Fruit fly (Drosophila melanogaster) whole organism, wandering third instar larva: ENCODE results near the gene Ank.
A peak's percentile ranks its signal among the peaks of the same experiment; 100 is the strongest.

ENCODE experiments used
- Abd-B ChIP-seq: fragments of >200 bp; optimal IDR thresholded peaks from 2 replicates; lab custom pipeline; 2017; ENCODE audit warnings: missing biosample characterization, missing genetic modification characterization
- CG32264 ChIP-seq: fragments of 200-800 bp; sonication (Bioruptor generic); optimal IDR thresholded peaks from 2 replicates; lab custom pipeline; 2016; ENCODE audit warnings: missing biosample characterization, missing genetic modification characterization
- CG9705 ChIP-seq: fragments of 200-800 bp; sonication (Bioruptor generic); optimal IDR thresholded peaks from 2 replicates; lab custom pipeline; 2018; ENCODE audit warnings: missing biosample characterization, mild to moderate bottlenecking, missing genetic modification characterization
- Dfd ChIP-seq: fragments of >200 bp; optimal IDR thresholded peaks from 2 replicates; lab custom pipeline; 2017; ENCODE audit warnings: missing biosample characterization, missing genetic modification characterization
- Dif ChIP-seq: fragments of 200-275, 200-300 bp; sonication (Bioruptor generic); optimal IDR thresholded peaks from 2 replicates; lab custom pipeline; 2018; ENCODE audit warnings: missing biosample characterization, missing genetic modification characterization; ENCODE audit not compliant: partially characterized antibody
- GATAd ChIP-seq: sonication (Bioruptor generic); optimal IDR thresholded peaks from 2 replicates; lab custom pipeline; 2016; ENCODE audit warnings: missing biosample characterization, missing genetic modification characterization
- HLH106 ChIP-seq: fragments of 200-800 bp; optimal IDR thresholded peaks from 3 replicates; lab custom pipeline; 2019; ENCODE audit warnings: missing biosample characterization, mild to moderate bottlenecking, missing genetic modification characterization, moderate library complexity
- Hnf4 ChIP-seq: fragments of 200-800 bp; sonication (Bioruptor generic); optimal IDR thresholded peaks from 2 replicates; lab custom pipeline; 2016; ENCODE audit warnings: missing biosample characterization, mild to moderate bottlenecking, missing genetic modification characterization
- Hr83 ChIP-seq: fragments of 200-300 bp; sonication (Bioruptor generic); optimal IDR thresholded peaks from 2 replicates; lab custom pipeline; 2016; ENCODE audit warnings: missing biosample characterization, mild to moderate bottlenecking, missing genetic modification characterization, moderate library complexity; ENCODE audit not compliant: poor library complexity, severe bottlenecking
- Jra ChIP-seq: sonication (Bioruptor generic); optimal IDR thresholded peaks from 2 replicates; lab custom pipeline; 2016; ENCODE audit warnings: missing biosample characterization, missing genetic modification characterization
- Myc ChIP-seq: fragments of >200 bp; optimal IDR thresholded peaks from 2 replicates; lab custom pipeline; 2017
- N ChIP-seq: fragments of >200 bp; optimal IDR thresholded peaks from 2 replicates; lab custom pipeline; 2018; ENCODE audit warnings: missing biosample characterization, missing external identifiers, missing genetic modification characterization
- OdsH ChIP-seq: fragments of 200-800 bp; sonication (Bioruptor generic); optimal IDR thresholded peaks from 2 replicates; lab custom pipeline; 2016; ENCODE audit warnings: missing biosample characterization, mild to moderate bottlenecking, missing genetic modification characterization
- Rel ChIP-seq, 2 experiments: fragments of 200-800 bp; sonication (Bioruptor generic) in 1 of 2; optimal IDR thresholded peaks; 2 replicates in 1 of 2; 3 replicates in 1 of 2; lab custom pipeline; 2016 to 2019; ENCODE audit warnings: mild to moderate bottlenecking in 2 of 2, missing biosample characterization in 2 of 2, missing genetic modification characterization in 2 of 2, moderate library complexity in 1 of 2
- Vsx2 ChIP-seq: fragments of 200-300, 225-300 bp; sonication (Bioruptor generic); optimal IDR thresholded peaks from 2 replicates; lab custom pipeline; 2018; ENCODE audit warnings: missing biosample characterization, missing genetic modification characterization; ENCODE audit not compliant: partially characterized antibody
- brk ChIP-seq: fragments of 200-800 bp; sonication (Bioruptor generic); optimal IDR thresholded peaks from 2 replicates; lab custom pipeline; 2016; ENCODE audit warnings: missing biosample characterization, mild to moderate bottlenecking, missing genetic modification characterization
- dl ChIP-seq, 2 experiments: fragments of 175-275, 200-275 bp in 1 of 2; fragments of 200-275 bp in 1 of 2; sonication (Bioruptor generic); optimal IDR thresholded peaks; lab custom pipeline; 2018; ENCODE audit warnings: mild to moderate bottlenecking in 2 of 2, missing biosample characterization in 2 of 2, missing genetic modification characterization in 2 of 2, moderate library complexity in 2 of 2; ENCODE audit not compliant: partially characterized antibody in 2 of 2, insufficient read depth in 1 of 2
- dsf ChIP-seq: sonication (Bioruptor generic); optimal IDR thresholded peaks from 2 replicates; lab custom pipeline; 2016; ENCODE audit warnings: missing biosample characterization, missing genetic modification characterization, borderline replicate concordance
- ey ChIP-seq: fragments of 200-800 bp; sonication (Bioruptor generic); optimal IDR thresholded peaks from 2 replicates; lab custom pipeline; 2016; ENCODE audit warnings: missing biosample characterization, missing genetic modification characterization
- fru ChIP-seq: fragments of 200-800 bp; sonication (Bioruptor generic); optimal IDR thresholded peaks from 3 replicates; lab custom pipeline; 2016; ENCODE audit warnings: missing biosample characterization, mild to moderate bottlenecking, missing genetic modification characterization
- h ChIP-seq: fragments of 200-800 bp; sonication (Bioruptor generic); optimal IDR thresholded peaks from 3 replicates; lab custom pipeline; 2016; ENCODE audit warnings: missing biosample characterization, mild to moderate bottlenecking, missing genetic modification characterization
- jim ChIP-seq: fragments of 175-275, 200-325 bp; sonication (Bioruptor generic); optimal IDR thresholded peaks from 2 replicates; lab custom pipeline; 2016; ENCODE audit warnings: missing biosample characterization, mild to moderate bottlenecking, missing genetic modification characterization
- pan ChIP-seq: fragments of >200 bp; optimal IDR thresholded peaks from 2 replicates; lab custom pipeline; 2017
- rgr ChIP-seq: fragments of 200-800 bp; sonication (Bioruptor generic); optimal IDR thresholded peaks from 3 replicates; lab custom pipeline; 2016; ENCODE audit warnings: missing biosample characterization, mild to moderate bottlenecking, missing genetic modification characterization
- sage ChIP-seq: fragments of 200-800 bp; sonication (Bioruptor generic); optimal IDR thresholded peaks from 2 replicates; lab custom pipeline; 2016; ENCODE audit warnings: missing biosample characterization, mild to moderate bottlenecking, missing genetic modification characterization
- woc ChIP-seq: sonication (Bioruptor generic); optimal IDR thresholded peaks from 2 replicates; lab custom pipeline; 2016; ENCODE audit warnings: missing biosample characterization, mild to moderate bottlenecking, missing genetic modification characterization

Ank gene

dm6 chr4:150453-150852 lies 20.8 kb upstream of the Ank start, which contains the start of gene CG32006:
TSS of gene CG32006 (plus strand) at chr4:150764.
- TF ChIP-seq GATAd (GFP tag; lab: Kevin White, UChicago) = no peak
- TF ChIP-seq, all 38 proteins: peak for 0

- TF ChIP-seq sage (GFP tag; lab: Kevin White, UChicago) = no peak
- TF ChIP-seq CG32264 = no peak
- peak; percentile 92 for TF ChIP-seq Dfd (GFP tag; lab: Kevin White, UChicago)
- TF ChIP-seq Dif (GFP tag; lab: Kevin White, UChicago) = no peak
- no peak for TF ChIP-seq Hnf4 (GFP tag; lab: Kevin White, UChicago)
These were observed 19.5 kb upstream of the Ank start for dm6 chr4:149123-149522.

- TF ChIP-seq rgr (GFP tag; lab: Kevin White, UChicago) (no peak), Jra (GFP tag; lab: Kevin White, UChicago) (peak; percentile 14), woc (GFP tag; lab: Kevin White, UChicago) (peak; percentile 5)
These were observed 6.3 kb upstream of the Ank start for dm6 chr4:135953-136352.

- TF ChIP-seq Rel (GFP tag; optimal IDR thresholded peaks at IDR 0.05; lab: Kevin White, UChicago) = no peak
- TF ChIP-seq Rel (tag; optimal IDR thresholded peaks at IDR 0.05; lab: Kevin White, UChicago) = no peak
- TF ChIP-seq Jra (GFP tag; lab: Kevin White, UChicago) = no peak
- peak; percentile 36 for TF ChIP-seq Vsx2 (GFP tag; lab: Kevin White, UChicago)
- peak; percentile 6 for TF ChIP-seq h (GFP tag; lab: Kevin White, UChicago)
- TF ChIP-seq rgr (GFP tag; lab: Kevin White, UChicago) = peak; percentile 75
- no peak for TF ChIP-seq Abd-B
- peak; percentile 80 for TF ChIP-seq woc (GFP tag; lab: Kevin White, UChicago)
- peak; percentile 2 for TF ChIP-seq CG9705 (GFP tag; lab: Kevin White, UChicago)
- peak; percentile 53 for TF ChIP-seq N (GFP tag; lab: Kevin White, UChicago)
- TF ChIP-seq Dif (GFP tag; lab: Kevin White, UChicago) = no peak
- peak; percentile 31 for TF ChIP-seq brk
These were observed 2.4 kb upstream of the Ank start, which contains the start of gene anne for dm6 chr4:131958-132623. TSS of gene anne (plus strand) at chr4:132220.

- TF ChIP-seq OdsH (GFP tag; lab: Kevin White, UChicago) = no peak
- TF ChIP-seq Dfd (GFP tag; lab: Kevin White, UChicago) = peak; percentile 81
These were observed 1.3 kb upstream of the Ank start for dm6 chr4:130990-131389.

dm6 chr4:130558-130957 lies 909 bp upstream of the Ank start:
- TF ChIP-seq jim (GFP tag; lab: Kevin White, UChicago) = no peak
- TF ChIP-seq Hr83 = no peak
- TF ChIP-seq Jra (GFP tag; lab: Kevin White, UChicago) = no peak
- TF ChIP-seq sage (GFP tag; lab: Kevin White, UChicago) = no peak
- TF ChIP-seq HLH106 (tag; lab: Kevin White, UChicago) = no peak
- no peak for TF ChIP-seq fru
- no peak for TF ChIP-seq ey (GFP tag; lab: Kevin White, UChicago)
- no peak for TF ChIP-seq brk
- no peak for TF ChIP-seq Hnf4 (GFP tag; lab: Kevin White, UChicago)
- TF ChIP-seq woc (GFP tag; lab: Kevin White, UChicago) = no peak
- no peak for TF ChIP-seq Rel (GFP tag; optimal IDR thresholded peaks at IDR 0.05; lab: Kevin White, UChicago)
- no peak for TF ChIP-seq Rel (tag; optimal IDR thresholded peaks at IDR 0.05; lab: Kevin White, UChicago)
- no peak for TF ChIP-seq pan (lab: Kevin White, UChicago)
- no peak for TF ChIP-seq dl (GFP tag; optimal IDR thresholded peaks at IDR 0.05; lab: Kevin White, UChicago; ENCODE audit: insufficient read depth in 1 of 2, partially characterized antibody in 2 of 2)
- TF ChIP-seq Dfd (GFP tag; lab: Kevin White, UChicago) = no peak
- TF ChIP-seq Myc (lab: Kevin White, UChicago) = no peak
- no peak for TF ChIP-seq dsf (GFP tag; lab: Kevin White, UChicago)
